Fruit fly (Drosophila melanogaster) whole organism, embryonic: ENCODE data around the gene mRpS18C.

Experiments
- BEAF-32 ChIP-seq: fragments of 200-800 bp; sonication (Bioruptor generic); optimal IDR thresholded peaks from 3 replicates; lab custom pipeline; 2017; ENCODE audit warnings: missing biosample characterization, missing genetic modification characterization, mild to moderate bottlenecking, moderate library complexity, missing genetic modification reagents
- CG2202 ChIP-seq: fragments of 200-800 bp; sonication (Bioruptor generic); optimal IDR thresholded peaks from 2 replicates; lab custom pipeline; 2018; ENCODE audit warnings: missing biosample characterization, mild to moderate bottlenecking, missing genetic modification characterization
- CG4282 ChIP-seq: fragments of 200-800 bp; sonication (Bioruptor generic); optimal IDR thresholded peaks from 2 replicates; lab custom pipeline; 2016; ENCODE audit warnings: missing biosample characterization, missing genetic modification characterization
- Camta ChIP-seq: fragments of 200-800 bp; sonication (Bioruptor generic); optimal IDR thresholded peaks from 2 replicates; lab custom pipeline; 2016; ENCODE audit warnings: missing biosample characterization, missing genetic modification characterization
- Dll ChIP-seq: fragments of 200-800 bp; sonication (Bioruptor generic); IDR thresholded peaks from 4 replicates; pipeline ENCODE4 v1.3.6; 2022; ENCODE audit warnings: missing biosample characterization, missing genetic modification characterization; ENCODE audit not compliant: partially characterized antibody
- NK7.1 ChIP-seq: fragments of 200-800 bp; sonication (Bioruptor generic); optimal IDR thresholded peaks from 3 replicates; lab custom pipeline; 2016; ENCODE audit warnings: missing biosample characterization, missing genetic modification characterization
- dimm ChIP-seq: fragments of 200-800 bp; sonication (Bioruptor generic); IDR thresholded peaks from 2 replicates; pipeline ENCODE4 v1.3.6; 2022; ENCODE audit warnings: missing biosample characterization, missing genetic modification characterization

DNA sequence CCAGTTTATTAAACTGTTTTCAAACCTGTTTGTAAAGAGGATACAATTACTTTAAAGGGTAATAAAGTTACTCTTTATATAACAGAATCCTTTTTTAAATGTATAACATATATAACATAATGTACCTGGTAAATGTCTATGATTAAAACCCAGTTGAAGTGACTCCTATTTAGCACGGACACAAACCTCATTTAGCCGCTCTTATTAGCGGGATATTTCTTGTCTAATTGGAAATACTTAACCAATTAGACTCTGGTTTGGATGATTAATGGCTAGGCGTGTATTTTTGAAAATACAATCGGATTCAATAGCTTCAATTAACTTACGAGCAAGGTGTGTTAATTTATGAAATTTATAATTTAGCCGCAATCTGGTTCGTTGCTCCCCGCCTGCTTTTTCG, 43.3 kb downstream of the mRpS18C start:
- TF ChIP-seq BEAF-32 (GFP tag; lab: Kevin White, UChicago) (no peak), NK7.1 (GFP tag; lab: Kevin White, UChicago) (no peak), Dll (no peak), dimm (GFP tag; lab: Robert Waterston, UW) (no peak), Camta (no peak), CG4282 (GFP tag; lab: Kevin White, UChicago) (no peak), CG2202 (tag; lab: Kevin White, UChicago) (no peak)
